Fruit fly (Drosophila melanogaster) whole organism, prepupa: ENCODE measurements around the gene CG7126.

ENCODE experiments used
- Blimp-1 ChIP-seq: fragments of 200-800 bp; sonication (Bioruptor generic); optimal IDR thresholded peaks from 3 replicates; lab custom pipeline; 2017; ENCODE audit warnings: missing biosample characterization, missing genetic modification characterization, mild to moderate bottlenecking, moderate library complexity, missing genetic modification reagents
- CG10669 ChIP-seq: fragments of 200-800 bp; sonication (Bioruptor generic); optimal IDR thresholded peaks from 3 replicates; lab custom pipeline; 2018; ENCODE audit warnings: missing biosample characterization, mild to moderate bottlenecking, missing genetic modification characterization, moderate library complexity
- CG11294 ChIP-seq: fragments of 200-800 bp; sonication (Bioruptor generic); IDR thresholded peaks from 2 replicates; pipeline ENCODE4 v1.3.6; 2022; ENCODE audit warnings: missing biosample characterization, missing genetic modification characterization
- CG11762 ChIP-seq: fragments of 200-800 bp; sonication (Bioruptor generic); optimal IDR thresholded peaks from 3 replicates; lab custom pipeline; 2016; ENCODE audit warnings: missing biosample characterization, missing genetic modification characterization; ENCODE audit not compliant: insufficient read depth
- CG15336 ChIP-seq: fragments of 200-800 bp; sonication (Bioruptor generic); IDR thresholded peaks from 2 replicates; pipeline ENCODE4 v1.3.6; 2022; ENCODE audit warnings: missing biosample characterization, missing genetic modification characterization
- CG1621 ChIP-seq: fragments of 200-800 bp; sonication (Bioruptor generic); optimal IDR thresholded peaks from 3 replicates; lab custom pipeline; 2018; ENCODE audit warnings: missing biosample characterization, mild to moderate bottlenecking, missing genetic modification characterization
- CG16779 ChIP-seq: fragments of 200-800 bp; sonication (Bioruptor generic); optimal IDR thresholded peaks from 3 replicates; lab custom pipeline; 2017; ENCODE audit warnings: missing biosample characterization, mild to moderate bottlenecking, missing genetic modification characterization
- CG31627 ChIP-seq: fragments of 200-800 bp; sonication (Bioruptor generic); optimal IDR thresholded peaks from 3 replicates; lab custom pipeline; 2016; ENCODE audit warnings: missing biosample characterization, missing genetic modification characterization
- CG32006 ChIP-seq: fragments of 200-800 bp; sonication (Bioruptor generic); optimal IDR thresholded peaks from 3 replicates; lab custom pipeline; 2017; ENCODE audit warnings: missing biosample characterization, mild to moderate bottlenecking, missing genetic modification characterization
- CG3919 ChIP-seq: fragments of 200-800 bp; sonication (Bioruptor generic); optimal IDR thresholded peaks from 3 replicates; lab custom pipeline; 2016; ENCODE audit warnings: missing biosample characterization, missing genetic modification characterization
- CG4318 ChIP-seq: fragments of 200-800 bp; sonication (Bioruptor generic); optimal IDR thresholded peaks from 3 replicates; lab custom pipeline; 2017; ENCODE audit warnings: missing biosample characterization, mild to moderate bottlenecking, missing genetic modification characterization
- CG6163 ChIP-seq: fragments of 200-800 bp; sonication (Bioruptor generic); IDR thresholded peaks from 3 replicates; pipeline ENCODE4 v1.3.6; 2022; ENCODE audit warnings: missing biosample characterization, missing genetic modification characterization
- CG6276 ChIP-seq: fragments of 200-800 bp; sonication (Bioruptor generic); optimal IDR thresholded peaks from 2 replicates; lab custom pipeline; 2017; ENCODE audit warnings: missing biosample characterization, mild to moderate bottlenecking, missing genetic modification characterization
- CG6792 ChIP-seq: fragments of 200-800 bp; sonication (Bioruptor generic); optimal IDR thresholded peaks from 3 replicates; lab custom pipeline; 2016; ENCODE audit warnings: missing biosample characterization, missing genetic modification characterization
- CG6808 ChIP-seq: fragments of 200-800 bp; sonication (Bioruptor generic); optimal IDR thresholded peaks from 3 replicates; lab custom pipeline; 2017; ENCODE audit warnings: missing biosample characterization, missing genetic modification characterization, mild to moderate bottlenecking, moderate library complexity, missing genetic modification reagents
- CG7368 ChIP-seq: fragments of 200-800 bp; sonication (Bioruptor generic); optimal IDR thresholded peaks from 3 replicates; lab custom pipeline; 2016; ENCODE audit warnings: missing biosample characterization, missing genetic modification characterization
- CG8319 ChIP-seq: fragments of 200-800 bp; sonication (Bioruptor generic); optimal IDR thresholded peaks from 3 replicates; lab custom pipeline; 2016; ENCODE audit warnings: missing biosample characterization, missing genetic modification characterization
- CG8632 ChIP-seq: fragments of 200-800 bp; sonication (Bioruptor generic); optimal IDR thresholded peaks from 3 replicates; lab custom pipeline; 2016; ENCODE audit warnings: missing biosample characterization, missing genetic modification characterization
- Eip75B ChIP-seq: fragments of 200-800 bp; sonication (Bioruptor generic); optimal IDR thresholded peaks from 3 replicates; lab custom pipeline; 2016; ENCODE audit warnings: missing biosample characterization, missing genetic modification characterization
- Eip93F ChIP-seq: fragments of 200-800 bp; sonication (Bioruptor generic); optimal IDR thresholded peaks from 2 replicates; lab custom pipeline; 2016; ENCODE audit warnings: missing biosample characterization, mild to moderate bottlenecking, missing genetic modification characterization
- Ets21C ChIP-seq: fragments of 200-800 bp; sonication (Bioruptor generic); optimal IDR thresholded peaks from 3 replicates; lab custom pipeline; 2016; ENCODE audit warnings: missing biosample characterization, missing genetic modification characterization
- Ets96B ChIP-seq: fragments of 200-800 bp; optimal IDR thresholded peaks from 2 replicates; lab custom pipeline; 2019; ENCODE audit warnings: missing biosample characterization, mild to moderate bottlenecking, missing genetic modification characterization, moderate library complexity
- Gug ChIP-seq: fragments of 200-800 bp; sonication (Bioruptor generic); IDR thresholded peaks from 2 replicates; pipeline ENCODE4 v1.3.6; 2022; ENCODE audit warnings: missing biosample characterization, missing genetic modification characterization
- Hr38 ChIP-seq: sonication (Bioruptor generic); optimal IDR thresholded peaks from 2 replicates; lab custom pipeline; 2016; ENCODE audit warnings: missing biosample characterization, missing genetic modification characterization
- Hr39 ChIP-seq: fragments of 200-800 bp; sonication (Bioruptor generic); optimal IDR thresholded peaks from 2 replicates; lab custom pipeline; 2016; ENCODE audit warnings: missing biosample characterization, missing genetic modification characterization
- Hr4 ChIP-seq: fragments of 200-800 bp; sonication (Bioruptor generic); optimal IDR thresholded peaks from 3 replicates; lab custom pipeline; 2016; ENCODE audit warnings: missing biosample characterization, missing genetic modification characterization
- Lpt ChIP-seq: fragments of 200-800 bp; sonication (Bioruptor generic); optimal IDR thresholded peaks from 3 replicates; lab custom pipeline; 2016; ENCODE audit warnings: missing biosample characterization, missing genetic modification characterization
- Met ChIP-seq: fragments of 200-800 bp; sonication (Bioruptor generic); optimal IDR thresholded peaks from 3 replicates; lab custom pipeline; 2016; ENCODE audit warnings: missing biosample characterization, missing genetic modification characterization
- OdsH ChIP-seq: fragments of 200-800 bp; sonication (Bioruptor generic); optimal IDR thresholded peaks from 3 replicates; lab custom pipeline; 2016; ENCODE audit warnings: missing biosample characterization, missing genetic modification characterization
- Smox ChIP-seq: fragments of 200-800 bp; sonication (Bioruptor generic); optimal IDR thresholded peaks from 3 replicates; lab custom pipeline; 2016; ENCODE audit warnings: missing biosample characterization, missing genetic modification characterization
- Sox14 ChIP-seq: fragments of 200-800 bp; sonication (Bioruptor generic); optimal IDR thresholded peaks from 3 replicates; lab custom pipeline; 2016; ENCODE audit warnings: missing biosample characterization, missing genetic modification characterization
- Sox15 ChIP-seq: fragments of 200-800 bp; sonication (Bioruptor generic); optimal IDR thresholded peaks from 3 replicates; lab custom pipeline; 2016; ENCODE audit warnings: missing biosample characterization, missing genetic modification characterization
- achi ChIP-seq: fragments of 200-800 bp; sonication (Bioruptor generic); optimal IDR thresholded peaks from 3 replicates; lab custom pipeline; 2016; ENCODE audit warnings: missing biosample characterization, missing genetic modification characterization
- acj6 ChIP-seq: fragments of 200-800 bp; sonication (Bioruptor generic); optimal IDR thresholded peaks from 3 replicates; lab custom pipeline; 2016; ENCODE audit warnings: missing biosample characterization, missing genetic modification characterization
- cyc ChIP-seq: fragments of 200-800 bp; sonication (Bioruptor generic); optimal IDR thresholded peaks from 3 replicates; lab custom pipeline; 2016; ENCODE audit warnings: missing biosample characterization, missing genetic modification characterization
- dac ChIP-seq: fragments of 200-800 bp; sonication (Bioruptor generic); optimal IDR thresholded peaks from 2 replicates; lab custom pipeline; 2017; ENCODE audit warnings: missing biosample characterization, mild to moderate bottlenecking, missing genetic modification characterization
- eg ChIP-seq: fragments of 200-800 bp; sonication (Bioruptor generic); IDR thresholded peaks from 3 replicates; pipeline ENCODE4 v1.3.6; 2022; ENCODE audit warnings: missing biosample characterization, missing genetic modification characterization
- esn ChIP-seq: fragments of 200-800 bp; sonication (Bioruptor generic); optimal IDR thresholded peaks from 2 replicates; lab custom pipeline; 2016; ENCODE audit warnings: missing biosample characterization, mild to moderate bottlenecking, missing genetic modification characterization, moderate library complexity
- fd59A ChIP-seq: fragments of 200-800 bp; sonication (Bioruptor generic); optimal IDR thresholded peaks from 2 replicates; lab custom pipeline; 2017; ENCODE audit warnings: missing biosample characterization, mild to moderate bottlenecking, missing genetic modification characterization, missing genetic modification reagents
- fd85E ChIP-seq: fragments of 200-800 bp; sonication (Bioruptor generic); optimal IDR thresholded peaks from 3 replicates; lab custom pipeline; 2016; ENCODE audit warnings: missing biosample characterization, missing genetic modification characterization
- lz ChIP-seq: fragments of 200-800 bp; sonication (Bioruptor generic); optimal IDR thresholded peaks from 3 replicates; lab custom pipeline; 2016; ENCODE audit warnings: missing biosample characterization, missing genetic modification characterization
- net ChIP-seq: fragments of 200-800 bp; sonication (Bioruptor generic); optimal IDR thresholded peaks from 3 replicates; lab custom pipeline; 2016; ENCODE audit warnings: missing biosample characterization, missing genetic modification characterization
- pdm3 ChIP-seq: fragments of 200-800 bp; sonication (Bioruptor generic); optimal IDR thresholded peaks from 3 replicates; lab custom pipeline; 2016; ENCODE audit warnings: missing biosample characterization, missing genetic modification characterization
- spab ChIP-seq: fragments of 200-800 bp; sonication (Bioruptor generic); optimal IDR thresholded peaks from 2 replicates; lab custom pipeline; 2017; ENCODE audit warnings: missing biosample characterization, mild to moderate bottlenecking, missing genetic modification characterization, missing genetic modification reagents
- ss ChIP-seq, 2 experiments: fragments of 200-800 bp; sonication (Bioruptor generic); optimal IDR thresholded peaks; 2 replicates in 1 of 2; 3 replicates in 1 of 2; lab custom pipeline; 2017 to 2018; ENCODE audit warnings: mild to moderate bottlenecking in 2 of 2, missing biosample characterization in 2 of 2, missing genetic modification characterization in 2 of 2, moderate library complexity in 1 of 2
- svp ChIP-seq: fragments of 200-800 bp; sonication (Bioruptor generic); peaks from one replicate; lab custom pipeline; 2016; ENCODE audit warnings: missing biosample characterization, missing genetic modification characterization
- topi ChIP-seq: fragments of 200-800 bp; sonication (Bioruptor generic); optimal IDR thresholded peaks from 3 replicates; lab custom pipeline; 2016; ENCODE audit warnings: missing biosample characterization, missing genetic modification characterization
- vri ChIP-seq: fragments of 200-800 bp; sonication (Bioruptor generic); optimal IDR thresholded peaks from 3 replicates; lab custom pipeline; 2016; ENCODE audit warnings: missing biosample characterization, mild to moderate bottlenecking, missing genetic modification characterization

CG7126 gene

dm6 chr3R:18275113-18275782, 27.4 kb downstream of the CG7126 start (continued):
- TF ChIP-seq CG32006 (no peak), net (GFP tag; lab: Kevin White, UChicago) (peak; percentile 37), esn (GFP tag; lab: Kevin White, UChicago) (peak; percentile 20), fd85E (GFP tag; lab: Kevin White, UChicago) (no peak), CG15336 (peak; percentile 75), Ets21C (GFP tag; lab: Kevin White, UChicago) (no peak), CG16779 (peak; percentile 35), CG4318 (GFP tag; lab: Kevin White, UChicago) (no peak), CG6276 (GFP tag; lab: Kevin White, UChicago) (no peak), Smox (no peak), acj6 (GFP tag; lab: Kevin White, UChicago) (peak; percentile 18), CG8632 (GFP tag; lab: Kevin White, UChicago) (peak; percentile 11), topi (GFP tag; lab: Kevin White, UChicago) (no peak), CG6792 (GFP tag; lab: Kevin White, UChicago) (peak; percentile 1), CG8319 (GFP tag; lab: Kevin White, UChicago) (no peak), CG6163 (GFP tag; lab: Robert Waterston, UW) (peak; percentile 48), fd59A (no peak), Lpt (no peak), Sox15 (GFP tag; lab: Kevin White, UChicago) (no peak), Gug (GFP tag; lab: Robert Waterston, UW) (peak; percentile 30; the same call in 1 of the 2 replicates), OdsH (GFP tag; lab: Kevin White, UChicago) (no peak), CG7368 (no peak), Ets96B (tag; lab: Kevin White, UChicago) (peak; percentile 26), Met (GFP tag; lab: Kevin White, UChicago) (no peak), CG1621 (tag; lab: Kevin White, UChicago) (no peak), spab (GFP tag; lab: Kevin White, UChicago) (no peak), CG6808 (no peak), Hr39 (no peak), eg (GFP tag; lab: Robert Waterston, UW) (peak; percentile 69; the same call in 2 of the 3 replicates), CG11294 (no peak), Hr4 (GFP tag; lab: Kevin White, UChicago) (no peak), ss (GFP tag; optimal IDR thresholded peaks at IDR 0.05; lab: Kevin White, UChicago) (peak in 1 of 2 experiments; percentile 27), vri (GFP tag; lab: Kevin White, UChicago) (peak; percentile 8), achi (GFP tag; lab: Kevin White, UChicago) (no peak), dac (GFP tag; lab: Kevin White, UChicago) (no peak), Sox14 (GFP tag; lab: Kevin White, UChicago) (peak; percentile 33), svp (GFP tag; lab: Kevin White, UChicago) (no peak), CG3919 (GFP tag; lab: Kevin White, UChicago) (no peak), Blimp-1 (GFP tag; lab: Kevin White, UChicago) (no peak)
- TF ChIP-seq, all 60 proteins: peak for 19

- 0 out of 3 replicates have a peak, but pooled peaks have one; percentile 10 for TF ChIP-seq CG6163 (GFP tag; lab: Robert Waterston, UW)
- no peak for TF ChIP-seq Eip75B
- no peak for TF ChIP-seq CG11762 (GFP tag; lab: Kevin White, UChicago)
- peak; percentile 42 for TF ChIP-seq Eip93F
- TF ChIP-seq Gug (GFP tag; lab: Robert Waterston, UW), result no peak
- no peak for TF ChIP-seq pdm3 (GFP tag; lab: Kevin White, UChicago)
- no peak for TF ChIP-seq Sox15 (GFP tag; lab: Kevin White, UChicago)
- no peak for TF ChIP-seq ss (GFP tag; optimal IDR thresholded peaks at IDR 0.05; lab: Kevin White, UChicago)
- TF ChIP-seq Sox14 (GFP tag; lab: Kevin White, UChicago), result peak; percentile 17
- TF ChIP-seq CG3919 (GFP tag; lab: Kevin White, UChicago), result no peak
- peak; percentile 42 for TF ChIP-seq Hr4 (GFP tag; lab: Kevin White, UChicago)
- no peak for TF ChIP-seq achi (GFP tag; lab: Kevin White, UChicago)
- TF ChIP-seq Hr39, result no peak
- TF ChIP-seq spab (GFP tag; lab: Kevin White, UChicago), result no peak
- TF ChIP-seq Hr38 (GFP tag; lab: Kevin White, UChicago), result no peak
- no peak for TF ChIP-seq CG10669
- TF ChIP-seq Met (GFP tag; lab: Kevin White, UChicago), result no peak
- TF ChIP-seq esn (GFP tag; lab: Kevin White, UChicago), result peak; percentile 29
- TF ChIP-seq cyc (GFP tag; lab: Kevin White, UChicago), result peak; percentile 32
- TF ChIP-seq lz (GFP tag; lab: Kevin White, UChicago), result peak; percentile 36
- peak; percentile 17 for TF ChIP-seq CG31627 (GFP tag; lab: Kevin White, UChicago)
- peak; percentile 30 for TF ChIP-seq acj6 (GFP tag; lab: Kevin White, UChicago)
Observed at dm6 chr3R:18274328-18275098, 28.1 kb downstream of the CG7126 start, which contains the start of the genes Vps39 and eIF1A. TSS of gene Vps39 (minus strand) at chr3R:18274446. TSS of gene eIF1A (plus strand) at chr3R:18274665.
